Worm (Caenorhabditis elegans) whole organism, mixed stage, embryonic: Measurements from ENCODE around the gene Y68A4A.10.

Source experiments
- bed-3 ChIP-seq: fragments of 200-800 bp; sonication (Bioruptor generic); optimal IDR thresholded peaks from 3 replicates; lab custom pipeline; 2018; ENCODE audit warnings: mild to moderate bottlenecking, missing genetic modification characterization, moderate library complexity, missing compliant biosample characterization
- blmp-1 ChIP-seq: fragments of 150-350 bp; optimal IDR thresholded peaks from 2 replicates; lab custom pipeline; 2014; ENCODE audit warnings: missing biosample characterization, missing genetic modification characterization
- ceh-43 ChIP-seq: fragments of 200-800 bp; sonication (Bioruptor generic); optimal IDR thresholded peaks from 2 replicates; lab custom pipeline; 2018; ENCODE audit warnings: mild to moderate bottlenecking, missing genetic modification characterization, moderate library complexity, missing compliant biosample characterization
- ceh-83 ChIP-seq: fragments of 200-800 bp; sonication (Bioruptor generic); optimal IDR thresholded peaks from 2 replicates; lab custom pipeline; 2018; ENCODE audit warnings: mild to moderate bottlenecking, missing genetic modification characterization, missing compliant biosample characterization
- ces-1 ChIP-seq: fragments of 150-350 bp; optimal IDR thresholded peaks from 2 replicates; lab custom pipeline; 2014; ENCODE audit warnings: missing biosample characterization, missing genetic modification reagents, missing genetic modification characterization
- cnd-1 ChIP-seq: fragments of 200-800 bp; sonication (Bioruptor generic); optimal IDR thresholded peaks from 2 replicates; lab custom pipeline; 2018; ENCODE audit warnings: mild to moderate bottlenecking, missing genetic modification characterization, missing compliant biosample characterization
- drap-1 ChIP-seq: fragments of 200-800 bp; sonication (Bioruptor generic); optimal IDR thresholded peaks from 3 replicates; lab custom pipeline; 2018; ENCODE audit warnings: mild to moderate bottlenecking, missing genetic modification characterization, missing compliant biosample characterization
- elt-3 ChIP-seq: fragments of 150-350 bp; optimal IDR thresholded peaks from 2 replicates; lab custom pipeline; 2014; ENCODE audit warnings: missing biosample characterization, missing genetic modification characterization
- flh-1 ChIP-seq: fragments of 200-800 bp; sonication (Bioruptor generic); optimal IDR thresholded peaks from 2 replicates; lab custom pipeline; 2018; ENCODE audit warnings: mild to moderate bottlenecking, missing genetic modification characterization, moderate library complexity, missing compliant biosample characterization
- ham-2 ChIP-seq: fragments of 200-800 bp; sonication (Bioruptor generic); optimal IDR thresholded peaks from 2 replicates; lab custom pipeline; 2018; ENCODE audit warnings: mild to moderate bottlenecking, missing genetic modification characterization, missing compliant biosample characterization
- hlh-1 ChIP-seq: fragments of 150-350 bp; optimal IDR thresholded peaks from 2 replicates; lab custom pipeline; 2014; ENCODE audit warnings: missing biosample characterization, missing genetic modification reagents, missing genetic modification characterization
- lin-13 ChIP-seq: fragments of 150-350 bp; optimal IDR thresholded peaks from 2 replicates; lab custom pipeline; 2014; ENCODE audit warnings: missing biosample characterization, missing genetic modification characterization
- lin-32 ChIP-seq: fragments of 200-800 bp; sonication (Bioruptor generic); optimal IDR thresholded peaks from 2 replicates; lab custom pipeline; 2018; ENCODE audit warnings: mild to moderate bottlenecking, missing genetic modification characterization, missing compliant biosample characterization
- lsy-2 ChIP-seq: fragments of 150-350 bp; optimal IDR thresholded peaks from 2 replicates; lab custom pipeline; 2014; ENCODE audit warnings: missing biosample characterization, missing genetic modification characterization
- mab-5 ChIP-seq: fragments of 150-350 bp; optimal IDR thresholded peaks from 2 replicates; lab custom pipeline; 2014; ENCODE audit warnings: missing biosample characterization, missing genetic modification characterization
- mep-1 ChIP-seq: fragments of 150-350 bp; optimal IDR thresholded peaks from 2 replicates; lab custom pipeline; 2017; ENCODE audit warnings: missing biosample characterization, missing genetic modification reagents, missing genetic modification characterization, inconsistent platforms
- mls-2 ChIP-seq: sonication (generic microtip); optimal IDR thresholded peaks from 2 replicates; lab custom pipeline; 2016; ENCODE audit warnings: mild to moderate bottlenecking, missing genetic modification characterization, moderate library complexity, missing compliant biosample characterization
- nhr-12 ChIP-seq: fragments of 150-350 bp; optimal IDR thresholded peaks from 2 replicates; lab custom pipeline; 2014; ENCODE audit warnings: missing biosample characterization, missing genetic modification characterization
- nhr-2 ChIP-seq: fragments of 150-350 bp; optimal IDR thresholded peaks from 2 replicates; lab custom pipeline; 2014; ENCODE audit warnings: missing biosample characterization, missing genetic modification characterization
- nhr-28 ChIP-seq: fragments of 150-350 bp; optimal IDR thresholded peaks from 2 replicates; lab custom pipeline; 2014; ENCODE audit warnings: missing biosample characterization, missing genetic modification characterization
- nhr-76 ChIP-seq: sonication (generic microtip); optimal IDR thresholded peaks from 2 replicates; lab custom pipeline; 2017; ENCODE audit warnings: missing biosample characterization, missing genetic modification characterization
- pha-4 ChIP-seq: fragments of 150-350 bp; optimal IDR thresholded peaks from 2 replicates; lab custom pipeline; 2018; ENCODE audit warnings: missing biosample characterization, missing genetic modification reagents, missing genetic modification characterization
- snpc-4 ChIP-seq: fragments of 150-350 bp; optimal IDR thresholded peaks from 2 replicates; lab custom pipeline; 2014; ENCODE audit warnings: missing biosample characterization, missing genetic modification characterization
- tbx-8 ChIP-seq: fragments of 200-800 bp; sonication (Bioruptor generic); optimal IDR thresholded peaks from 2 replicates; lab custom pipeline; 2018; ENCODE audit warnings: mild to moderate bottlenecking, missing genetic modification characterization, moderate library complexity, missing compliant biosample characterization
- unc-120 ChIP-seq: sonication (generic microtip); optimal IDR thresholded peaks from 2 replicates; lab custom pipeline; 2017; ENCODE audit warnings: missing genetic modification characterization, missing compliant biosample characterization; ENCODE audit not compliant: poor library complexity, severe bottlenecking
- unc-39 ChIP-seq: fragments of 150-350 bp; optimal IDR thresholded peaks from 2 replicates; lab custom pipeline; 2014; ENCODE audit warnings: missing biosample characterization, missing genetic modification characterization
- unc-62 ChIP-seq: fragments of 150-350 bp; optimal IDR thresholded peaks from 2 replicates; lab custom pipeline; 2014; ENCODE audit warnings: missing biosample characterization, missing genetic modification reagents, missing genetic modification characterization
- zip-8 ChIP-seq: fragments of 150-350 bp; optimal IDR thresholded peaks from 2 replicates; lab custom pipeline; 2014; ENCODE audit warnings: missing biosample characterization, missing genetic modification characterization
- ztf-11 ChIP-seq: fragments of 150-350 bp; optimal IDR thresholded peaks from 2 replicates; lab custom pipeline; 2014; ENCODE audit warnings: missing biosample characterization, missing genetic modification characterization

Gene Y68A4A.10

DNA sequence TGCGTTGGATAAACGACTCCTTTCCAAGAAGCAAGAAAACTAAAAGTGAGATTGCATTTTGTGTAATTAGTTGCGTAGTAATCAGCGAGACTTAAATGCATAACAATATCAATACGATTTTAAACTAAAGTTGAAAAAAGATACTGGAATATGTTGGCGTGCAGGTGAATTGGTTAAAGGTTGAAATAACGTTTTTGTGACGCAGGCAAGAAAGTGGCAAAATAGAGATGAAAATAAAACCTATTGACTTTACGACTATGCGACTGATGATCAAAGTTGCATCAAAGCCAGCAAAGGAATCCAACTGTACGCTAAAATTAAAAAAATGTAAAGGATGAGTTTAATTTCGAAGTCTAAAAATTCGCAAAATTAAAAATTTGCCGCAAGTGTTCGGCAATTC is 36.5 kb upstream of the Y68A4A.10 start, which contains the start of gene srh-102:
TSS of gene srh-102 (minus strand) at position 101 of the 400 bp plus-strand sequence.
- no peak for TF ChIP-seq ceh-43 (GFP tag; lab: Kevin White, UChicago)
- no peak for TF ChIP-seq nhr-76 (tag; lab: Kevin White, UChicago)
- TF ChIP-seq lin-13 (tag; lab: Kevin White, UChicago): no peak

DNA sequence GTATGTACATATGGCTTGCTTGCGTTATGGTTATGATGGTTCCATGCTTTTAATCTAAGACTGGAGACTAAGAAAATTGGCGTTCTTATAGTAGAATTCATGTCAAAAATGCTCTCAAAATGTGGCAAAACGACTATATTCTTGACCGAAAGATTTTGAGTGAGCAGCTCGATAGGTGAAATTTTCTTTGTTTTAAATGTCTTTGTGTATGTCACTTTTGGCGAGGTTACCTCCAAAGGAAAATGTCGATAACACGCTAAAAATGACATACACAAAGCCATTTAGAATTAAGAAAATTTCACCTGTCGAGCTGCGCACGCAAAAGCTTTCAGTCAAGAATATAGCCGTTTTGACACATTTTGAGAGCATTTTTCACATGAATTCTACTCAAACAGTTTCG is 34.5 kb upstream of the Y68A4A.10 start, which contains the start of gene srz-66:
TSS of gene srz-66 (minus strand) at position 101 of the 400 bp plus-strand sequence.
- TF ChIP-seq nhr-28 (tag; lab: Kevin White, UChicago) (no peak), nhr-76 (tag; lab: Kevin White, UChicago) (no peak), ces-1 (GFP tag; lab: Kevin White, UChicago) (no peak), ceh-43 (GFP tag; lab: Kevin White, UChicago) (no peak), unc-120 (tag; lab: Kevin White, UChicago) (no peak), pha-4 (tag; lab: Kevin White, UChicago) (no peak), ceh-83 (GFP tag; lab: Kevin White, UChicago) (no peak), lin-32 (GFP tag; lab: Kevin White, UChicago) (no peak)
- TF ChIP-seq, all 35 proteins: peak for 0

DNA sequence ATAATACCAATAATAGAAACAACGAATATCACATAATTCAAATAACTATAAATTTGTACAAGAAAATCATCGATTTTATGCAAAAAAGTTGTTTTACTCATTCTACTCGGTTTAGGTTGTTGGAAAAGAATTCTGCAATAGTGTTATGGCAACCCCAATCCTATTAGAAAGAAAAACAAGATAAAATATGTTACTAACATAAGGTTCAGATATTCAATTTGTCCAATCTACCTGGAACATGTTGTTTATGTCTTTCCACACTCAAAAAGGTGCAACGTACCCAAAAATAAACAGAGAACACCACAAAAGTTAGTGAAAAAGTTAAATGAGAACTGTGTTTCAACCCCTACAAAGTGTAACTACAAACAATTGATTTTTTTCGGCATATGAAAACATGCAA is 31.1 kb upstream of the Y68A4A.10 start, which contains the start of gene srw-51:
TSS of gene srw-51 (minus strand) at position 101 of the 400 bp plus-strand sequence.
- TF ChIP-seq lin-32 (GFP tag; lab: Kevin White, UChicago): no peak
- TF ChIP-seq hlh-1 (tag; lab: Kevin White, UChicago): no peak
- TF ChIP-seq ham-2: no peak
- TF ChIP-seq drap-1: no peak
- no peak for TF ChIP-seq nhr-28 (tag; lab: Kevin White, UChicago)
- TF ChIP-seq nhr-76 (tag; lab: Kevin White, UChicago): no peak
- no peak for TF ChIP-seq zip-8
- TF ChIP-seq ceh-43 (GFP tag; lab: Kevin White, UChicago): no peak
- TF ChIP-seq elt-3 (tag; lab: Kevin White, UChicago): no peak
- TF ChIP-seq unc-120 (tag; lab: Kevin White, UChicago): no peak

DNA sequence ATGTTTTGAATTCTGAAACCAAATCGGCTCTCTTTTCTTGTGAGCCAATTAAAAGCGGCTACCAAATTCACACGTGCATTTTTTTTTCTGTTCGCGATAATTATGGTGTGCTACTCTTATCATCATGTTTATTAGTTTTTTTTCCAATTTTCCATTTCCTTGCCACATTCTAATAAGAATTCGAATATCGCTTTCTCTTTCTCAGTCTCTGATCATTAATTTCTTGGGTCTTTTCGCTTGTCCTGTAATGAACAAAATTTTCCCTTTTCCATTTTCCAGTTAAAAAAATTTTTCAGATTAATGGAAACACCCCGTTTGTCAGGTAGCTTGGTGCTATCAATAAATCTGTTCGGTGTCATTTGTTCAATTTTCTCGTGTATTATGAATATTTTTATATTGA is 30.4 kb upstream of the Y68A4A.10 start, which contains the start of gene srbc-26:
TSS of gene srbc-26 (plus strand) at position 301 of the 400 bp plus-strand sequence.
- TF ChIP-seq mls-2 (tag; lab: Kevin White, UChicago) (no peak), nhr-12 (tag; lab: Kevin White, UChicago) (no peak), ces-1 (GFP tag; lab: Kevin White, UChicago) (no peak), mab-5 (tag; lab: Kevin White, UChicago) (no peak), drap-1 (no peak), bed-3 (GFP tag; lab: Kevin White, UChicago) (no peak), elt-3 (tag; lab: Kevin White, UChicago) (no peak), lin-32 (GFP tag; lab: Kevin White, UChicago) (no peak)

DNA sequence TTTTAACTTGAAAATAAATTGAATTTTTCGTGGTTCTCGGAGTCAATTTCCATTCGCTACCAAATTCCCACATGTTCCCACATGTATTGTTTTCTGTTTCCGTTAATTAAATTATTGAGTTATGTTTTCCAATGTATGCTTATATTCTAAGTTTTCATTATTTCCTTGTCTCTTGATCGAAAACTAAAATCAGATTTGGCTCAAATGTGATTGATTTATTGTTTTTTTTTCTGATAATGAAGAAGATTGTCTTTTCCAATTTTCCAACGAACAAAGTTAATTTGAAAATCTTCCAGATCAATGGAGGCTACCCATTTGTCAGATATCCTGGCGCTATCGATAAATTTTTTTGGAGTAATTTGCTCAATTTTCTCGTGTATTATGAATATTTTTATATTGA is 28.2 kb upstream of the Y68A4A.10 start, which contains the start of gene srbc-25:
TSS of gene srbc-25 (plus strand) at position 301 of the 400 bp plus-strand sequence.
- TF ChIP-seq zip-8 (no peak), nhr-2 (tag; lab: Kevin White, UChicago) (no peak), ham-2 (no peak), cnd-1 (no peak), lsy-2 (tag; lab: Kevin White, UChicago) (no peak), unc-39 (tag; lab: Kevin White, UChicago) (no peak), lin-13 (tag; lab: Kevin White, UChicago) (no peak), nhr-12 (tag; lab: Kevin White, UChicago) (no peak), hlh-1 (tag; lab: Kevin White, UChicago) (no peak), ztf-11 (tag; lab: Kevin White, UChicago) (no peak), mab-5 (tag; lab: Kevin White, UChicago) (no peak), ceh-43 (GFP tag; lab: Kevin White, UChicago) (no peak), elt-3 (tag; lab: Kevin White, UChicago) (no peak)

DNA sequence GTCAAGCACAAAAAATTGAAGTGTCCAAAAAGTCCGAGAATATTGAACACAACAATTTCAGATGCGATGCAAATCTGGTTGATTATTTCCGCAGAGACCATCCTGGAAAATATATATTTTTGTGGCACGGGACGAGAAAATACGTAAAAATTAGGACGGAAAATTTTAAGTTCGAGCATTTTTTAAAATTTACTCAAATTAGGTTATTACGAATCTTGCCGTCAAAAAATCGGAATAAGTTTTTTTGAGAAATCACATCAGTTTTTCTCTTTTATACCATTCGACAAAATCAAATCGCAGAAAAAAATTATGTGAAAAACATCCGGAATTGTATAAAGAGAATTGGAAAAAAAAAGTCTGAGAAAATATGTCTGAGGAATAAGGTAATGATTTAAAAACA is 24.0 kb upstream of the Y68A4A.10 start, which contains the start of gene srsx-1:
TSS of gene srsx-1 (minus strand) at position 101 of the 400 bp plus-strand sequence.
- TF ChIP-seq nhr-2 (tag; lab: Kevin White, UChicago) (no peak), mls-2 (tag; lab: Kevin White, UChicago) (no peak), tbx-8 (GFP tag; lab: Kevin White, UChicago) (no peak), mep-1 (no peak)

DNA sequence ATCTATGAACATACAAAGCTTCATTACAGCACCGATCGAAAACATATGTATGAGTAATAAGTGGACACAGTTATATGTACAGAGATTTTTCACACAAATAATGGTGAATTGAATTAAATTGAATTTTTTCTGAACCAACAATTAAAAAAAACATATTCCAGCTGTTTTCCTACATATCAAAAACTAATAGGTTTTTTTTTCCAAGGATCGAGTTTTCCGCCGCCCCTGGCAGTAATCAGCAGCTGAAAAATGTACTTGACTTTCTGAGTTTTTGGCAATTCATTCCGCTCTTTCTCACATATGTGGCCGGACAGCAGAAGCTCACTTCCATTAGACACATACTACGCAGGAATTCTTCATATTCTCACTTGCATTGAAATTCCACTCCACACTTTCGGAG is 23.5 kb upstream of the Y68A4A.10 start, which contains the start of gene srh-174:
TSS of gene srh-174 (plus strand) at position 301 of the 400 bp plus-strand sequence.
- no peak for TF ChIP-seq blmp-1
- no peak for TF ChIP-seq flh-1
- no peak for TF ChIP-seq snpc-4 (tag; lab: Kevin White, UChicago)
- no peak for TF ChIP-seq tbx-8 (GFP tag; lab: Kevin White, UChicago)
- no peak for TF ChIP-seq nhr-12 (tag; lab: Kevin White, UChicago)
- TF ChIP-seq ces-1 (GFP tag; lab: Kevin White, UChicago): no peak
- no peak for TF ChIP-seq mls-2 (tag; lab: Kevin White, UChicago)
- no peak for TF ChIP-seq ceh-83 (GFP tag; lab: Kevin White, UChicago)
- no peak for TF ChIP-seq hlh-1 (tag; lab: Kevin White, UChicago)
- TF ChIP-seq unc-62 (GFP tag; lab: Kevin White, UChicago): no peak
